Worm (Caenorhabditis elegans): ENCODE data around the gene mma-1.

DNA sequence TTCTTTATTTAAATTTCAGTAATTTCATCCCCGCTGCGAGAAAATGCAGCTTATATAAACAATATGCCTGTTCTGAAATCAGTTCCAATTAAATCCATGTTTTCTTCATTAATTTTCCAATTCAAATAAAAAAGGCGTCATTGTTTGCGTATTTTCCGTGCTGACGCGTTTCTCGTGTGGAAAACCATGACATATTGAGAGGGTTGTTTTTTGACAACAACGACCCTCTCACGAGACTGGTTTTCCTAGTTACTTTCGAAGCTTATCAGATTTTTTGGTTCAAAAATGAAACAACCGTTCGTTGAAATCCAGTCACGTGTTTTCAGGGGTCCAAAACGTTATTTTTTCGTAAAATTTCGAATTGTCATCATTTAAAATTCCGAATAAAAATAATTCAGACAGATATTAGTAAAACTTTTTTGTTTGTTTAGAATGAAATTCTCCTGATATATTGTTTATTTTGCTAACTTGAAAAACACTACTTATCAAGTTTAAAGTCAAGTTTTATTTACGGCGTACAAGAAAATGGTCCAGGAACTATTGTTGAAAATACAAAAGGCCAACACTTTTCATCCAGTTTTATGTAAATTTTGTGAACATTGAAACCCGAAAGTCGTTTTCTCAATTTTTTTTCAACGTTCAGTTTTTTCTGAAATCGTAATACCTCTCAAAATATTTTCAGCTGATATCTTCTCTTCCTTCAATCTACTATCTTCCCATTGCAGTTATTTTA, 3.6 kb upstream of the mma-1 start, which contains the start of gene C14C10.5:
- TF ChIP-seq T22C8.4 (GFP tag; IDR thresholded peaks at IDR 0.05) (no peak), tab-1 (GFP tag; IDR thresholded peaks at IDR 0.05) (no peak), ztf-29 (GFP tag; IDR thresholded peaks at IDR 0.05) (no peak), flt-1 (GFP tag; IDR thresholded peaks at IDR 0.05) (no peak), cog-1 (tag; optimal IDR thresholded peaks at IDR 0.05) (no peak), ztf-23 (GFP tag; IDR thresholded peaks at IDR 0.05) (no peak)
